Worm (Caenorhabditis elegans) whole organism, mixed stage, embryonic: Measurements from ENCODE around the gene alg-1.

Experiments
- bed-3 ChIP-seq: fragments of 200-800 bp; sonication (Bioruptor generic); optimal IDR thresholded peaks from 3 replicates; lab custom pipeline; 2018; ENCODE audit warnings: mild to moderate bottlenecking, missing genetic modification characterization, moderate library complexity, missing compliant biosample characterization
- ceh-39 ChIP-seq: fragments of 150-350 bp; optimal IDR thresholded peaks from 2 replicates; lab custom pipeline; 2014; ENCODE audit warnings: missing biosample characterization, missing genetic modification characterization
- ceh-43 ChIP-seq: fragments of 200-800 bp; sonication (Bioruptor generic); optimal IDR thresholded peaks from 2 replicates; lab custom pipeline; 2018; ENCODE audit warnings: mild to moderate bottlenecking, missing genetic modification characterization, moderate library complexity, missing compliant biosample characterization
- ceh-83 ChIP-seq: fragments of 200-800 bp; sonication (Bioruptor generic); optimal IDR thresholded peaks from 2 replicates; lab custom pipeline; 2018; ENCODE audit warnings: mild to moderate bottlenecking, missing genetic modification characterization, missing compliant biosample characterization
- cnd-1 ChIP-seq: fragments of 200-800 bp; sonication (Bioruptor generic); optimal IDR thresholded peaks from 2 replicates; lab custom pipeline; 2018; ENCODE audit warnings: mild to moderate bottlenecking, missing genetic modification characterization, missing compliant biosample characterization
- drap-1 ChIP-seq: fragments of 200-800 bp; sonication (Bioruptor generic); optimal IDR thresholded peaks from 3 replicates; lab custom pipeline; 2018; ENCODE audit warnings: mild to moderate bottlenecking, missing genetic modification characterization, missing compliant biosample characterization
- flh-1 ChIP-seq: fragments of 200-800 bp; sonication (Bioruptor generic); optimal IDR thresholded peaks from 2 replicates; lab custom pipeline; 2018; ENCODE audit warnings: mild to moderate bottlenecking, missing genetic modification characterization, moderate library complexity, missing compliant biosample characterization
- lin-32 ChIP-seq: fragments of 200-800 bp; sonication (Bioruptor generic); optimal IDR thresholded peaks from 2 replicates; lab custom pipeline; 2018; ENCODE audit warnings: mild to moderate bottlenecking, missing genetic modification characterization, missing compliant biosample characterization
- lsy-2 ChIP-seq: fragments of 150-350 bp; optimal IDR thresholded peaks from 2 replicates; lab custom pipeline; 2014; ENCODE audit warnings: missing biosample characterization, missing genetic modification characterization
- mab-5 ChIP-seq: fragments of 150-350 bp; optimal IDR thresholded peaks from 2 replicates; lab custom pipeline; 2014; ENCODE audit warnings: missing biosample characterization, missing genetic modification characterization
- mep-1 ChIP-seq: fragments of 150-350 bp; optimal IDR thresholded peaks from 2 replicates; lab custom pipeline; 2017; ENCODE audit warnings: missing biosample characterization, missing genetic modification reagents, missing genetic modification characterization, inconsistent platforms
- nhr-12 ChIP-seq: fragments of 150-350 bp; optimal IDR thresholded peaks from 2 replicates; lab custom pipeline; 2014; ENCODE audit warnings: missing biosample characterization, missing genetic modification characterization
- nhr-2 ChIP-seq: fragments of 150-350 bp; optimal IDR thresholded peaks from 2 replicates; lab custom pipeline; 2014; ENCODE audit warnings: missing biosample characterization, missing genetic modification characterization
- nhr-237 ChIP-seq: fragments of 150-350 bp; optimal IDR thresholded peaks from 2 replicates; lab custom pipeline; 2014; ENCODE audit warnings: missing biosample characterization, missing genetic modification characterization
- nhr-28 ChIP-seq: fragments of 150-350 bp; optimal IDR thresholded peaks from 2 replicates; lab custom pipeline; 2014; ENCODE audit warnings: missing biosample characterization, missing genetic modification characterization
- pha-4 ChIP-seq: fragments of 150-350 bp; optimal IDR thresholded peaks from 2 replicates; lab custom pipeline; 2018; ENCODE audit warnings: missing biosample characterization, missing genetic modification reagents, missing genetic modification characterization
- sem-2 ChIP-seq: fragments of 200-800 bp; sonication (Bioruptor generic); optimal IDR thresholded peaks from 2 replicates; lab custom pipeline; 2018; ENCODE audit warnings: mild to moderate bottlenecking, missing genetic modification characterization, missing compliant biosample characterization
- snpc-4 ChIP-seq: fragments of 150-350 bp; optimal IDR thresholded peaks from 2 replicates; lab custom pipeline; 2014; ENCODE audit warnings: missing biosample characterization, missing genetic modification characterization
- sptf-1 ChIP-seq: sonication (generic microtip); optimal IDR thresholded peaks from 2 replicates; lab custom pipeline; 2017; ENCODE audit warnings: mild to moderate bottlenecking, missing genetic modification characterization, moderate library complexity, missing compliant biosample characterization
- tbx-8 ChIP-seq: fragments of 200-800 bp; sonication (Bioruptor generic); optimal IDR thresholded peaks from 2 replicates; lab custom pipeline; 2018; ENCODE audit warnings: mild to moderate bottlenecking, missing genetic modification characterization, moderate library complexity, missing compliant biosample characterization
- unc-120 ChIP-seq: sonication (generic microtip); optimal IDR thresholded peaks from 2 replicates; lab custom pipeline; 2017; ENCODE audit warnings: missing genetic modification characterization, missing compliant biosample characterization; ENCODE audit not compliant: poor library complexity, severe bottlenecking
- zip-8 ChIP-seq: fragments of 150-350 bp; optimal IDR thresholded peaks from 2 replicates; lab custom pipeline; 2014; ENCODE audit warnings: missing biosample characterization, missing genetic modification characterization
- ztf-11 ChIP-seq: fragments of 150-350 bp; optimal IDR thresholded peaks from 2 replicates; lab custom pipeline; 2014; ENCODE audit warnings: missing biosample characterization, missing genetic modification characterization

alg-1 gene

DNA sequence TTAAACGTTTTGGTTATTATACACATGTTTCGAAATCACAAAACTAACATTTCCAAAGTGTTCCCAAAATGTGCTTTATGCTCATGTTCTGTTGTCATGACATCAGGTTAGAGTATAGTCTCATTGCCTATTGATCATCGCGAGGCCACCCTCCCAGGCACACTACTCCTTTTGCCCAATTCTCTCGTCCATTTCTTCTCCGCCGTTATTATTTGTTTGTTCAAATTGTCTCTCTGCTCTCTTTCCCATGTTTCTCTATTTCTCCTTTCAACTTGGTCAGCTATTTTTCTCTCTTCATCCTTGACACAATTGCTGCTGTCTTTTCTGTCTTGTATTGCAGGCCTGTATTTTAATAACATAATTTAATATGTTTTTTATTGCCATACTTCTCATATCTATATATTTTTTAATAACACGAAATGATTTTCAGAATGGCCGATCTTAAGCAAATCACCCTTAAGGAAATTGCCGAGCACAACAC lies 52.6 kb downstream of the alg-1 start, which contains the start of gene cytb-5.1:
TSS of gene cytb-5.1 (plus strand) at position 431 of the 481 bp plus-strand sequence.
- no peak for TF ChIP-seq nhr-237 (tag; lab: Kevin White, UChicago)
- no peak for TF ChIP-seq tbx-8 (GFP tag; lab: Kevin White, UChicago)
- no peak for TF ChIP-seq sem-2
- no peak for TF ChIP-seq ceh-39 (tag; lab: Kevin White, UChicago)
- TF ChIP-seq snpc-4: no peak
- no peak for TF ChIP-seq cnd-1 (tag; lab: Kevin White, UChicago)
- TF ChIP-seq lin-32 (GFP tag; lab: Kevin White, UChicago): no peak
- TF ChIP-seq nhr-2 (tag; lab: Kevin White, UChicago): no peak
- TF ChIP-seq unc-120 (tag; lab: Kevin White, UChicago): peak; percentile 15
- no peak for TF ChIP-seq ceh-43 (GFP tag; lab: Kevin White, UChicago)
- TF ChIP-seq ztf-11 (tag; lab: Kevin White, UChicago): no peak
- peak; percentile 44 for TF ChIP-seq pha-4 (tag; lab: Kevin White, UChicago)
- peak; percentile 16 for TF ChIP-seq mep-1
- TF ChIP-seq drap-1 (GFP tag; lab: Kevin White, UChicago): no peak
- TF ChIP-seq flh-1 (GFP tag; lab: Kevin White, UChicago): no peak
- TF ChIP-seq bed-3: no peak
- TF ChIP-seq lsy-2 (tag; lab: Kevin White, UChicago): no peak
- TF ChIP-seq nhr-28 (tag; lab: Kevin White, UChicago): no peak
- TF ChIP-seq nhr-12 (tag; lab: Kevin White, UChicago): no peak
- TF ChIP-seq ceh-83 (GFP tag; lab: Kevin White, UChicago): peak; percentile 46

DNA sequence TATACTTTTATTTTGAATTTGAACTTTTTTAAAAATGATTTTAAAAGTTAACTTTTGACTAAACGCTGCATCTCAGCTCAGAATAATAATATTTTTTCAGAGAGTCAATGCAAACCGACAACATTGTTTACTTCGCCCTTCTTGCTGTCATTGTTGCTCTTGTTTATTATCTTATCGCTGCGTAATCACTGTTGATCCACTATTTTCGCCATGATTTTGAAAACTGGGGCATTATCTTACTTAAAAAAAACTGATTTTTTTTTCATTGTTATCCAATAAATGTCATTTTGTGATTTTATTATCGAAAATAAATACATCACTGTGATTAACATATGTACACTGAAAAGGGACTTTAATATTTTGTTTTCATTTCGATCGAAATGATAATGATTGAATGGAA lies 53.8 kb downstream of the alg-1 start:
- no peak for TF ChIP-seq mab-5 (tag; lab: Kevin White, UChicago)
- no peak for TF ChIP-seq zip-8

DNA sequence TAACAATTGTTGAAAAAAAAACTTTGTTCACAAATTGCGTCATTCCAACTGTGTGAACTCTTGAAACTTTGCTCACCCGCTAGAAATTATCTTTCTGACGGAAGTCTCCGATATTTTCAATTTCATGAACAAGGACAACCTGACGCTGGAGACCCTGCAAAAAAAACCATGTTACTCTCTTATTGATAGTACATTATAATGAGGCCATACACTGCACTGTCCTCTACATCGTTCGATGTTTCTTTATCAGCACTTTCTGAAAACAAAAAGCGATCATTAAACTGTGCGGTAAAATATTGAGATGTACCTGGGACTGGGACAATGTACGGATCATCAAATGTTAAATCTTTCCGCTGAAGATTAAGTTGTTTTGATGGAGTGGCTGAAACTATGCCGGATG lies 54.6 kb downstream of the alg-1 start:
- TF ChIP-seq lsy-2 (tag; lab: Kevin White, UChicago) (no peak), unc-120 (tag; lab: Kevin White, UChicago) (no peak), sptf-1 (no peak), nhr-237 (tag; lab: Kevin White, UChicago) (no peak)
